Fruit fly (Drosophila melanogaster): ENCODE results near the gene Remo.

Remo gene

DNA sequence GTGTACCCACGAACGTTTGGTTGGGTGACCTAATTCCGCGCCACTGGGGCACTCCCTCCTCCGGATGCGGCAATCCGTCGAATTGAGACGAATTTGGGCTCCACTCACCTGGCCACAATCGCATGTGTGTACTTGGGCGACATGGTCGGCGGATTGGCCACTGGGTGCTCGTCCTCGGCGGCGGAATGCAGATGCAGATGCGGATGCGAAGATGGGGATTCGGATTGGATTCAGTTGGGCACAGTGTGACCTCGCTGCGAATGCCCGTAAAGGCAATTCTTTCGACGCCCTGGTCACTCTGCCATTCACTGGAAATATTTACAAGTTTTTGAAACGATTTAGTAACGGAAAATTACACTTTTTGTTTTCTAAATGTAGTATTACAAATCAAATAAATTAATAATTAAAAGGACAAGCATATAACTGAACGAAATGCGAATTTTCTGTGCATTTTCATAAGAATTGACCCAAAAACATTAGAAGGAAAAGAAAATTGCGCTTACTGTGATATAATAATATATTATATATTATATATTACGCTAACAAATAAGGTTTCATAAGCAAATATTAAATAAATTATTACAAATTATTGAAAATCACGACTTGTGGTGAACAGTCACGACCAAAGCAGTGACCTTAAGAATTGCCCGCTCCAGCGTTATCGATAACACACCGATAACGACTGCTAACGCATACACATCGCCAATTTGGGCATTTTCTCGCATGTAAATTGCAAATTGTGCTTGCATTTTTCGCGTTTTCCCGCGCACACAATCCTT, 8.7 kb downstream of the Remo start, which contains the start of gene CG1622 (continued):
- TF ChIP-seq CG32006 (GFP tag; optimal IDR thresholded peaks at IDR 0.05) = no peak

DNA sequence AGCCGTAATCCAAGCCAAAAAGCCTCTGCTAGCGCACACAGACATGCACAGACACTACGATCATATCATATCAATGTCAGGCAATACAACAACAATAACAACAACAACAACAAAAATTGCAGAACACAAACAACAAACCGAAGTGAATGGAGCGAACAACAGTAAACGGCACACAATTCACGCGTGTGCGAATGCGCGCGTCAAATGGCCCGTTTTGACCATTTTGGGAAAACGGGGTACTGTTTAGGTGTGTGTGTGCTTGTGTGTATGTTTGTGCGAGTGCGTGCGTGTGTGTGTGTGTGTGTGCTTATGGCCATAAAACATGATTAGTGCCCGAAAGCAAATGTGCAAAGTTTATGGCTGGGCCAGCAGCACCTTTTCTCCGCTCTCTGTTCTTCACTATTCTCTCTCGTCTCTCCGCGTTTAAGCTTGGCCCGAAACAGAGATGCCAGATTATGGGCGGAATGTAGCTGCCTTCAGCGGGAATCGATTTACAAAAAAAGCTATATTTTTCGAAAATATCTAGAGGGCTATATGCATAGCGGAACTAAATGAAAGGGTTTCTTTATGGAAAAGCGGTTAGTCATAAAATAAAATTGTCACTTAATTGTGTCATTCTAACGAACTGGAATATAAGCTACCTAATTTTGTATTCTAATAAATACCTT, 13.1 kb downstream of the Remo start:
- TF ChIP-seq Eip78C (GFP tag) (peak; percentile 50), svp (GFP tag) (peak; percentile 61), eg (GFP tag; IDR thresholded peaks at IDR 0.05) (0 out of 3 replicates have a peak, but pooled peaks have one; percentile 24), CG6163 (GFP tag; IDR thresholded peaks at IDR 0.05) (no peak), ss (GFP tag; optimal IDR thresholded peaks at IDR 0.05) (peak in 1 of 2 experiments; percentile 19)

DNA sequence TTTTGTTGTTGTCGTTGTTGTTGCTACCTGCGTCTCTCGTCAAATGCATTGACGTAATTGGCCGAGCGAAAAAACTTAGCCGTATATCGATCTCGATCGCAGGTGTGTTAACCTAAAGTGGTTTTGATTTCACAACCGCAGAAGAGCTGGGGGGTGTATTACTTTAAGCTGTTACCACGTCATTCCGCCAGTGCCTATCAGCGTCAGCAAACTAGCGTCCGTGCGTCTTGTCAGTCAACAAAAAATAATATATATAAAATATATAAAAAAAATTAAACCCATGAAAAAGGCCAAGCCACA, 14.4 kb downstream of the Remo start, which contains the start of gene CG1764:
TSS of gene CG1764 (minus strand) at position 101 of the 300 bp plus-strand sequence.
- TF ChIP-seq net (GFP tag; optimal IDR thresholded peaks at IDR 0.05) = no peak
- no peak for TF ChIP-seq CG32006 (GFP tag; optimal IDR thresholded peaks at IDR 0.05)
- TF ChIP-seq CG8319 (GFP tag; optimal IDR thresholded peaks at IDR 0.05) = no peak
- TF ChIP-seq eg (GFP tag; IDR thresholded peaks at IDR 0.05) = no peak
- no peak for TF ChIP-seq topi (GFP tag; optimal IDR thresholded peaks at IDR 0.05)
- no peak for TF ChIP-seq ss (GFP tag; optimal IDR thresholded peaks at IDR 0.05)
- no peak for TF ChIP-seq Ets96B (tag; optimal IDR thresholded peaks at IDR 0.05)
- no peak for TF ChIP-seq Hr38 (GFP tag; optimal IDR thresholded peaks at IDR 0.05)
- no peak for TF ChIP-seq CG11294 (GFP tag; IDR thresholded peaks at IDR 0.05)
- TF ChIP-seq Sox15 (GFP tag; optimal IDR thresholded peaks at IDR 0.05) = no peak
- no peak for TF ChIP-seq Sox102F (GFP tag; optimal IDR thresholded peaks at IDR 0.05)
- no peak for TF ChIP-seq pdm3 (GFP tag; optimal IDR thresholded peaks at IDR 0.05)
- TF ChIP-seq Eip93F (GFP tag; optimal IDR thresholded peaks at IDR 0.05) = no peak
- no peak for TF ChIP-seq CG34406 (GFP tag; optimal IDR thresholded peaks at IDR 0.05)
- TF ChIP-seq CG16779 (tag; optimal IDR thresholded peaks at IDR 0.05) = no peak

DNA sequence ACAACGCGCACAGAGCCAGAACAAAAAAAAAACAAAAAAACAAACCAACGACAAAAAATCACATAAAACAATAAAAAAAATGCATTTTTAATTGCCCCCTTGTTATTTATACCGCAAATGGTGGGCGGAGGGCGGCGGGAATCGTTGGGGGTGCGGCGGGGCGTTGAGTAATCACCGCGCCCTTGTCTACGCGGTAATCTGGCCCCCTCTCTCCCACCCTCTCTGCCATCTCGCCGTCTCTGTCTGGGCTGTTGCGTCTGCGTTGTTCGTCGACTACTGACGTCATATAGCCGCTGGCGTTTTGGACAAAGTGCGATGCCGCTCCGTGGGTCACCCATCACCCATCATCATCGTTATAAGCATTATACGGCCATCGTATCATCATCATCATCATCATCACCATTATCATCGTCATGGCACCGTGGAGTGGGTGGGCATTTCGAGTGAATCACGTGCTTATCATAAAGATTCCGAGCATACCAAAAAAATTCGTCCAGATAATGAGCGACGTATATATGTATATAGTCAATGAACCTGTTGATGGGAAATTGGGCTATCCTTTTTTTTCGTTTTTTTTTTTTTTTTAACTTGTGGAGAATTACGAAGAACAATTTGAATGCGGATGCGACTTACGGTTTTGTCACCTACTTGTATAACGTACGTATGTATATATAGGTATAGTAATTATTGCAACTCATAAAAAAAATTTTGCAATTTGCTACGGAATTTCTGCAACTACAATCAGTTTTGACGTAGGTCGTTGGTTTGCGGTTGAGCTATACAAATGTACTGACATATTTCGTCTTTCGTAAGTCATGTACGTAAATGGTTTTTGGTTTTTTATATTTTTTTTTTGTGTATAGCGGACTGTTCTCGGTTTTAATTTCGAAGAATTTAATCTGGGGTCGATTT, 15.0 kb downstream of the Remo start:
- TF ChIP-seq CG11294 (GFP tag; IDR thresholded peaks at IDR 0.05) (no peak), CG3032 (tag; optimal IDR thresholded peaks at IDR 0.05) (peak; percentile 60), Eip75B (GFP tag; optimal IDR thresholded peaks at IDR 0.05) (no peak), Hr38 (GFP tag; optimal IDR thresholded peaks at IDR 0.05) (no peak), esn (GFP tag; optimal IDR thresholded peaks at IDR 0.05) (no peak), achi (GFP tag; optimal IDR thresholded peaks at IDR 0.05) (peak; percentile 19), Smox (GFP tag; optimal IDR thresholded peaks at IDR 0.05) (no peak), Ets21C (GFP tag; optimal IDR thresholded peaks at IDR 0.05) (no peak), Met (GFP tag; optimal IDR thresholded peaks at IDR 0.05) (no peak), CG6276 (GFP tag; optimal IDR thresholded peaks at IDR 0.05) (peak; percentile 69), CG32006 (GFP tag; optimal IDR thresholded peaks at IDR 0.05) (peak; percentile 24), topi (GFP tag; optimal IDR thresholded peaks at IDR 0.05) (no peak), CG7368 (GFP tag; optimal IDR thresholded peaks at IDR 0.05) (no peak), Eip78C (GFP tag) (peak; percentile 64), acj6 (GFP tag; optimal IDR thresholded peaks at IDR 0.05) (peak; percentile 6), CG11902 (GFP tag; optimal IDR thresholded peaks at IDR 0.05) (no peak), Sox15 (GFP tag; optimal IDR thresholded peaks at IDR 0.05) (no peak), fd85E (GFP tag; optimal IDR thresholded peaks at IDR 0.05) (no peak), Blimp-1 (GFP tag; optimal IDR thresholded peaks at IDR 0.05) (peak; percentile 4), OdsH (GFP tag; optimal IDR thresholded peaks at IDR 0.05) (peak; percentile 2), CG9139 (GFP tag; optimal IDR thresholded peaks at IDR 0.05) (peak; percentile 75), fkh (GFP tag; optimal IDR thresholded peaks at IDR 0.05) (peak; percentile 39), svp (GFP tag) (peak; percentile 93), Lpt (GFP tag; optimal IDR thresholded peaks at IDR 0.05) (peak; percentile 21), Hr4 (GFP tag; optimal IDR thresholded peaks at IDR 0.05) (no peak), Gug (GFP tag; IDR thresholded peaks at IDR 0.05) (peak; percentile 57), CG4318 (GFP tag; optimal IDR thresholded peaks at IDR 0.05) (no peak), CG6163 (GFP tag; IDR thresholded peaks at IDR 0.05) (peak; percentile 61), fd59A (GFP tag; optimal IDR thresholded peaks at IDR 0.05) (no peak), CG10669 (GFP tag; optimal IDR thresholded peaks at IDR 0.05) (peak; percentile 34), CG8119 (GFP tag; IDR thresholded peaks at IDR 0.05) (peak; percentile 62), CG34406 (GFP tag; optimal IDR thresholded peaks at IDR 0.05) (peak; percentile 27), ss (GFP tag; optimal IDR thresholded peaks at IDR 0.05) (peak; percentile 66 to 78)
